5 fruit fly cellular contexts compared by ENCODE assay signal in the genomic region with DNA sequence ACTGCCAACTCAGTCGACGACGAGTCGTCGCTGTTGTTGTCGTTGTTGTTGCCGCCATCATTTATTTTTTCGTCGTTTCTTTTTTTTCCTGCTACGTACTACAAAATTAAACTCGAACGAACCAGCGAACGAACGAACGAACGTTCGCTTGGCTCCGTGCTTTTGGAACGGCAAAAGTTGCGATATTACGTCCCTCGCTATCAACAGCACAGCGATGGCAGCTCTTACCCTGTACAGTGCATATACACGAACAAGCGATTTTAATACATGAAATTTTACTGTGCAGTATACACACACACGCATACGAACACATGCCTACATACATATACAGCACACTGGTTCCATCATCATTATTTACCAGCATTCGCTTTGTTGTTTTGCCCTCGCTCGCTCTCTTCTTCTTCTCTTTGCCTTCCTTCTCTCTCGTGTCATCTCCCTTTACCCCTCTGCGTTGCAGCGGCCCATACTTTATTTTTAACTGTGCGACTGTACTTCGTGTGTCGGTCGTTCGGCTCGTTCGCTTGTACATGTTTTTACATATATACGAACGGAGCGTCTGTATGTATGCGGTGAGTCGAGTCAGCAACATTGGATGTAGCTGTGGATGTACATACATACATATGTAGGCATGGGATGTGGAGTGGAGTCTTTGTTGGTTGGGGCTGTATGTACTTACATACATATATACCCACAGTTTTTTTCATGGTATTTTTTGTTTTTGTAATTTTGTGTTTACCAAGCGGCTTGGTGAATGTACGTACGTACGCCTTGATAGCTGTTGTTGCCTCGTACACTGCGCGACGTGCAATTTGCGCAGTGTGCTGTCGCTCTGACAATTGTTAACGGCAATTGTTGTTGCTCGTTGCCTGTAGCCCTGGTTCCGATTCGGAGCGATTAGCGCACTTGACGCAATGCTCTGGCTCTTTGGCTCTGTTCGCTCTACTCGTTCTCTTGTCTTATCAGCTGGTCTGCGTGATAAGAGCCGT.
TF ChIP-seq lines count a peak whose summit lies in the region.

No protein-coding gene starts in this region.

TF ChIP-seq in whole organism, adult, 20 proteins besides CTCF, POLR2A, EP300 and RAD21 (continued from another document):
- TF ChIP-seq Clk (GFP tag; optimal IDR thresholded peaks at IDR 0.05; lab: Kevin White, UChicago) (peak; percentile 43), pad (GFP tag; optimal IDR thresholded peaks at IDR 0.05; lab: Kevin White, UChicago) (peak; percentile 97), Hr96 (GFP tag; optimal IDR thresholded peaks at IDR 0.05; lab: Kevin White, UChicago) (peak; percentile 67), Crg-1 (GFP tag; optimal IDR thresholded peaks at IDR 0.05; lab: Kevin White, UChicago) (peak; percentile 23), Mnt (GFP tag; optimal IDR thresholded peaks at IDR 0.05; lab: Kevin White, UChicago) (peak; percentile 84), cnc (optimal IDR thresholded peaks at IDR 0.05; lab: Kevin White, UChicago) (no peak)

TF ChIP-seq in whole organism, embryonic, 481 proteins besides CTCF, POLR2A, EP300 and RAD21 (continued from another document and continues in another):
- no peak for TF ChIP-seq CG13287 (GFP tag; IDR thresholded peaks at IDR 0.05; lab: Robert Waterston, UW; ENCODE audit: partially characterized antibody)
- TF ChIP-seq CG8478 (optimal IDR thresholded peaks at IDR 0.05; lab: Kevin White, UChicago): peak; percentile 76
- TF ChIP-seq Oli (tag; optimal IDR thresholded peaks at IDR 0.05; lab: Kevin White, UChicago): peak; percentile 3
- TF ChIP-seq CG33557 (GFP tag; optimal IDR thresholded peaks at IDR 0.05; lab: Kevin White, UChicago): peak; percentile 34
- peak; percentile 87 for TF ChIP-seq CG13894 (tag; optimal IDR thresholded peaks at IDR 0.05; lab: Kevin White, UChicago)
- no peak for TF ChIP-seq ro (GFP tag; IDR thresholded peaks at IDR 0.05; lab: Robert Waterston, UW)
- peak; percentile 61 for TF ChIP-seq Fer1 (GFP tag; optimal IDR thresholded peaks at IDR 0.05; lab: Kevin White, UChicago)
- TF ChIP-seq Bdp1 (GFP tag; optimal IDR thresholded peaks at IDR 0.05; lab: Kevin White, UChicago): peak; percentile 4
- TF ChIP-seq CG2678 (tag; optimal IDR thresholded peaks at IDR 0.05; lab: Kevin White, UChicago): peak; percentile 57
- TF ChIP-seq CG7928 (GFP tag; optimal IDR thresholded peaks at IDR 0.05; lab: Kevin White, UChicago): peak; percentile 92
- peak; percentile 74 for TF ChIP-seq CG13624 (GFP tag; optimal IDR thresholded peaks at IDR 0.05; lab: Kevin White, UChicago)
- no peak for TF ChIP-seq CG4707 (GFP tag; optimal IDR thresholded peaks at IDR 0.05; lab: Kevin White, UChicago)
- TF ChIP-seq ab (GFP tag; optimal IDR thresholded peaks at IDR 0.05; lab: Kevin White, UChicago): peak; percentile 82
- peak; percentile 50 for TF ChIP-seq Lpt (GFP tag; optimal IDR thresholded peaks at IDR 0.05; lab: Kevin White, UChicago)
- peak; percentile 49 for TF ChIP-seq CG4328 (GFP tag; optimal IDR thresholded peaks at IDR 0.05; lab: Kevin White, UChicago)
- peak; percentile 40 for TF ChIP-seq cad (GFP tag; optimal IDR thresholded peaks at IDR 0.05; lab: Kevin White, UChicago)
- peak; percentile 37 for TF ChIP-seq CG17568 (GFP tag; optimal IDR thresholded peaks at IDR 0.05; lab: Kevin White, UChicago)
- peak; percentile 32 for TF ChIP-seq Myb (GFP tag; optimal IDR thresholded peaks at IDR 0.05; lab: Kevin White, UChicago)
- no peak for TF ChIP-seq aop (GFP tag; IDR thresholded peaks at IDR 0.05; lab: Robert Waterston, UW)
- peak; percentile 88 for TF ChIP-seq grn (GFP tag; optimal IDR thresholded peaks at IDR 0.05; lab: Kevin White, UChicago)
- TF ChIP-seq Kr (GFP tag; optimal IDR thresholded peaks at IDR 0.05; lab: Kevin White, UChicago): peak; percentile 68
- TF ChIP-seq lilli (GFP tag; optimal IDR thresholded peaks at IDR 0.05; lab: Kevin White, UChicago): peak; percentile 51
- TF ChIP-seq CG30020 (tag; optimal IDR thresholded peaks at IDR 0.05; lab: Kevin White, UChicago): no peak
- TF ChIP-seq tin (GFP tag; optimal IDR thresholded peaks at IDR 0.05; lab: Kevin White, UChicago): peak; percentile 21
- TF ChIP-seq crp (GFP tag; optimal IDR thresholded peaks at IDR 0.05; lab: Kevin White, UChicago): peak in 1 of 2 experiments; percentile 6
- peak; percentile 81 for TF ChIP-seq psq (GFP tag; optimal IDR thresholded peaks at IDR 0.05; lab: Kevin White, UChicago)
- TF ChIP-seq Hand (GFP tag; optimal IDR thresholded peaks at IDR 0.05; lab: Kevin White, UChicago): peak; percentile 55
- peak; percentile 69 for TF ChIP-seq CG18599 (GFP tag; optimal IDR thresholded peaks at IDR 0.05; lab: Kevin White, UChicago)

TF ChIP-seq in whole organism, prepupa, 60 proteins besides CTCF, POLR2A, EP300 and RAD21 (continued from another document and continues in another):
- TF ChIP-seq CG11762 (GFP tag; optimal IDR thresholded peaks at IDR 0.05; lab: Kevin White, UChicago; ENCODE audit: insufficient read depth): peak; percentile 3
- TF ChIP-seq CG16779 (tag; optimal IDR thresholded peaks at IDR 0.05; lab: Kevin White, UChicago): peak; percentile 50
- TF ChIP-seq CG10669 (GFP tag; optimal IDR thresholded peaks at IDR 0.05; lab: Kevin White, UChicago): peak; percentile 27
- peak; percentile 40 for TF ChIP-seq CG10631 (GFP tag; optimal IDR thresholded peaks at IDR 0.05; lab: Kevin White, UChicago)
- peak; percentile 71 for TF ChIP-seq Sox102F (GFP tag; optimal IDR thresholded peaks at IDR 0.05; lab: Kevin White, UChicago)
- peak; percentile 94 for TF ChIP-seq svp (GFP tag; lab: Kevin White, UChicago)
- TF ChIP-seq CG11294 (GFP tag; IDR thresholded peaks at IDR 0.05; lab: Robert Waterston, UW): no peak
- peak; percentile 29 for TF ChIP-seq Ets96B (tag; optimal IDR thresholded peaks at IDR 0.05; lab: Kevin White, UChicago)
- peak; percentile 65 for TF ChIP-seq net (GFP tag; optimal IDR thresholded peaks at IDR 0.05; lab: Kevin White, UChicago)
- peak; percentile 91 for TF ChIP-seq vri (GFP tag; optimal IDR thresholded peaks at IDR 0.05; lab: Kevin White, UChicago)
- peak; percentile 30 for TF ChIP-seq Blimp-1 (GFP tag; optimal IDR thresholded peaks at IDR 0.05; lab: Kevin White, UChicago)
- TF ChIP-seq CG7368 (GFP tag; optimal IDR thresholded peaks at IDR 0.05; lab: Kevin White, UChicago): peak; percentile 59
- TF ChIP-seq topi (GFP tag; optimal IDR thresholded peaks at IDR 0.05; lab: Kevin White, UChicago): peak; percentile 53
- no peak for TF ChIP-seq CG8632 (GFP tag; optimal IDR thresholded peaks at IDR 0.05; lab: Kevin White, UChicago)
- TF ChIP-seq fkh (GFP tag; optimal IDR thresholded peaks at IDR 0.05; lab: Kevin White, UChicago): peak; percentile 96
- peak; percentile 69 for TF ChIP-seq Hr39 (GFP tag; optimal IDR thresholded peaks at IDR 0.05; lab: Kevin White, UChicago)
- TF ChIP-seq CG11902 (GFP tag; optimal IDR thresholded peaks at IDR 0.05; lab: Kevin White, UChicago): peak; percentile 14
- no peak for TF ChIP-seq Hr38 (GFP tag; optimal IDR thresholded peaks at IDR 0.05; lab: Kevin White, UChicago)
- peak; percentile 29 for TF ChIP-seq dac (GFP tag; optimal IDR thresholded peaks at IDR 0.05; lab: Kevin White, UChicago)
- TF ChIP-seq CG31627 (GFP tag; optimal IDR thresholded peaks at IDR 0.05; lab: Kevin White, UChicago): peak; percentile 70
- peak; percentile 65 for TF ChIP-seq Sox14 (GFP tag; optimal IDR thresholded peaks at IDR 0.05; lab: Kevin White, UChicago)
- TF ChIP-seq CG1621 (tag; optimal IDR thresholded peaks at IDR 0.05; lab: Kevin White, UChicago): peak; percentile 29
- peak; percentile 55 for TF ChIP-seq dsx (GFP tag; optimal IDR thresholded peaks at IDR 0.05; lab: Kevin White, UChicago; ENCODE audit: poor library complexity, severe bottlenecking)
- peak; percentile 59 for TF ChIP-seq cyc (GFP tag; optimal IDR thresholded peaks at IDR 0.05; lab: Kevin White, UChicago)
- no peak for TF ChIP-seq fd85E (GFP tag; optimal IDR thresholded peaks at IDR 0.05; lab: Kevin White, UChicago)
- no peak for TF ChIP-seq CG4318 (GFP tag; optimal IDR thresholded peaks at IDR 0.05; lab: Kevin White, UChicago)
- peak; percentile 45 for TF ChIP-seq CG34406 (GFP tag; optimal IDR thresholded peaks at IDR 0.05; lab: Kevin White, UChicago)
- TF ChIP-seq achi (GFP tag; optimal IDR thresholded peaks at IDR 0.05; lab: Kevin White, UChicago): peak; percentile 48
- peak; percentile 65 for TF ChIP-seq CG9139 (GFP tag; optimal IDR thresholded peaks at IDR 0.05; lab: Kevin White, UChicago)

TF ChIP-seq in whole organism, pupa, 21 proteins besides CTCF, POLR2A, EP300 and RAD21 (continued from another document):
- TF ChIP-seq CG32121 (GFP tag; IDR thresholded peaks at IDR 0.05; lab: Robert Waterston, UW) (no peak), EcR (GFP tag; optimal IDR thresholded peaks at IDR 0.05; lab: Kevin White, UChicago) (peak; percentile 94), CG13204 (GFP tag; optimal IDR thresholded peaks at IDR 0.05; lab: Kevin White, UChicago) (peak; percentile 72)

TF ChIP-seq in whole organism, wandering third instar larva, 38 proteins besides CTCF, POLR2A, EP300 and RAD21 (continued from another document):
- peak; percentile 71 for TF ChIP-seq HLH106 (tag; optimal IDR thresholded peaks at IDR 0.05; lab: Kevin White, UChicago)
- peak; percentile 85 for TF ChIP-seq Dif (GFP tag; optimal IDR thresholded peaks at IDR 0.05; lab: Kevin White, UChicago; ENCODE audit: partially characterized antibody)
- no peak for TF ChIP-seq dmrt93B (GFP tag; optimal IDR thresholded peaks at IDR 0.05; lab: Kevin White, UChicago)
- peak; percentile 56 for TF ChIP-seq dsf (GFP tag; optimal IDR thresholded peaks at IDR 0.05; lab: Kevin White, UChicago; ENCODE audit: borderline replicate concordance)
- peak; percentile 83 for TF ChIP-seq rgr (GFP tag; optimal IDR thresholded peaks at IDR 0.05; lab: Kevin White, UChicago)
- TF ChIP-seq tai (GFP tag; optimal IDR thresholded peaks at IDR 0.05; lab: Kevin White, UChicago): peak; percentile 83
- peak; percentile 29 for TF ChIP-seq CG9705 (GFP tag; optimal IDR thresholded peaks at IDR 0.05; lab: Kevin White, UChicago)
- peak; percentile 59 for TF ChIP-seq br (GFP tag; optimal IDR thresholded peaks at IDR 0.05; lab: Kevin White, UChicago)
- TF ChIP-seq Vsx2 (GFP tag; optimal IDR thresholded peaks at IDR 0.05; lab: Kevin White, UChicago; ENCODE audit: partially characterized antibody): no peak
- TF ChIP-seq psq (GFP tag; optimal IDR thresholded peaks at IDR 0.05; lab: Kevin White, UChicago): peak; percentile 96
- no peak for TF ChIP-seq Myc (optimal IDR thresholded peaks at IDR 0.05; lab: Kevin White, UChicago)
- peak; percentile 77 to 78 for TF ChIP-seq dl (GFP tag; optimal IDR thresholded peaks at IDR 0.05; lab: Kevin White, UChicago; ENCODE audit: insufficient read depth in 1 of 2, partially characterized antibody in 2 of 2)
- no peak for TF ChIP-seq Hr78 (GFP tag; optimal IDR thresholded peaks at IDR 0.05; lab: Kevin White, UChicago)
- TF ChIP-seq Sp1 (GFP tag; optimal IDR thresholded peaks at IDR 0.05; lab: Kevin White, UChicago): peak; percentile 61
- TF ChIP-seq usp (GFP tag; optimal IDR thresholded peaks at IDR 0.05; lab: Kevin White, UChicago): no peak
- no peak for TF ChIP-seq pan (optimal IDR thresholded peaks at IDR 0.05; lab: Kevin White, UChicago)
- TF ChIP-seq Mio (GFP tag; optimal IDR thresholded peaks at IDR 0.05; lab: Kevin White, UChicago): no peak
- peak; percentile 95 for TF ChIP-seq Hr83 (GFP tag; optimal IDR thresholded peaks at IDR 0.05; lab: Kevin White, UChicago; ENCODE audit: poor library complexity, severe bottlenecking)
- TF ChIP-seq woc (GFP tag; optimal IDR thresholded peaks at IDR 0.05; lab: Kevin White, UChicago): peak; percentile 89
- TF ChIP-seq sage (GFP tag; optimal IDR thresholded peaks at IDR 0.05; lab: Kevin White, UChicago): peak; percentile 57
TF ChIP-seq in whole organism, wandering third instar larva: peak in this region for 25.
